Worm (Caenorhabditis elegans) whole organism, L4 larva: ENCODE measurements around the gene gst-29.

ENCODE experiments used
- ceh-82 ChIP-seq: sonication (generic microtip); optimal IDR thresholded peaks from 2 replicates; lab custom pipeline; 2017; ENCODE audit warnings: missing biosample characterization, missing genetic modification characterization
- fos-1 ChIP-seq: fragments of 150-350 bp; optimal IDR thresholded peaks from 2 replicates; lab custom pipeline; 2014; ENCODE audit warnings: missing biosample characterization, missing genetic modification characterization
- hmg-1.1 ChIP-seq: fragments of 200-800 bp; sonication (Bioruptor generic); IDR thresholded peaks from 2 replicates; pipeline ENCODE4 v1.3.6; 2022; ENCODE audit warnings: missing genetic modification reagents, missing genetic modification characterization, missing compliant biosample characterization
- lin-39 ChIP-seq: fragments of 150-350 bp; optimal IDR thresholded peaks from 2 replicates; lab custom pipeline; 2014; ENCODE audit warnings: missing biosample characterization, missing genetic modification reagents, missing genetic modification characterization
- lsy-2 ChIP-seq, 2 experiments: fragments of 150-350 bp in 1 of 2; sonication (generic microtip) in 1 of 2; optimal IDR thresholded peaks; 2 replicates each; lab custom pipeline; 2014 to 2017; ENCODE audit warnings: missing biosample characterization in 2 of 2, missing genetic modification characterization in 2 of 2
- nhr-25 ChIP-seq: sonication (generic microtip); optimal IDR thresholded peaks from 2 replicates; lab custom pipeline; 2017; ENCODE audit warnings: missing genetic modification characterization, mild to moderate bottlenecking, missing compliant biosample characterization, antibody characterized with exemption, moderate library complexity, borderline replicate concordance; ENCODE audit not compliant: insufficient read depth
- rbr-2 ChIP-seq: sonication (generic microtip); optimal IDR thresholded peaks from 2 replicates; lab custom pipeline; 2016; ENCODE audit warnings: missing genotype, missing genetic modification characterization, missing compliant biosample characterization
- set-16 ChIP-seq: fragments of 200-800 bp; sonication (Bioruptor generic); IDR thresholded peaks from 2 replicates; pipeline ENCODE4 v1.3.6; 2022; ENCODE audit warnings: missing genetic modification reagents, missing genetic modification characterization, missing compliant biosample characterization
- tra-1 ChIP-seq: fragments of 200-800 bp; sonication (Bioruptor generic); IDR thresholded peaks from 2 replicates; pipeline ENCODE4 v1.3.6; 2022; ENCODE audit warnings: missing genetic modification reagents, missing genetic modification characterization, missing compliant biosample characterization
- zfp-2 ChIP-seq: sonication (generic microtip); optimal IDR thresholded peaks from 2 replicates; lab custom pipeline; 2016; ENCODE audit warnings: mild to moderate bottlenecking, missing genetic modification characterization, missing compliant biosample characterization
- ztf-7 ChIP-seq: fragments of 150-350 bp; optimal IDR thresholded peaks from 2 replicates; lab custom pipeline; 2014; ENCODE audit warnings: missing biosample characterization, missing genetic modification characterization

ce11 chrII:15190971-15191370 is 21.3 kb upstream of the gst-29 start:
- TF ChIP-seq zfp-2 (tag; lab: Kevin White, UChicago): no peak
- TF ChIP-seq lin-39 (tag; lab: Kevin White, UChicago): no peak
- no peak for TF ChIP-seq ztf-7 (tag; lab: Kevin White, UChicago)
- TF ChIP-seq set-16: no peak
- no peak for TF ChIP-seq rbr-2 (tag; lab: Kevin White, UChicago)
- TF ChIP-seq lsy-2 (tag; optimal IDR thresholded peaks at IDR 0.05; lab: Kevin White, UChicago): no peak
- TF ChIP-seq fos-1: no peak
- TF ChIP-seq nhr-25 (tag; lab: Kevin White, UChicago): no peak
- TF ChIP-seq hmg-1.1: no peak
- TF ChIP-seq ceh-82: no peak
- no peak for TF ChIP-seq tra-1 (GFP tag; lab: Robert Waterston, UW)
